Fruit fly (Drosophila melanogaster): ENCODE data around the gene Gbeta5.
A peak's percentile ranks its signal among the peaks of the same experiment; 100 is the strongest.

Gene Gbeta5

DNA sequence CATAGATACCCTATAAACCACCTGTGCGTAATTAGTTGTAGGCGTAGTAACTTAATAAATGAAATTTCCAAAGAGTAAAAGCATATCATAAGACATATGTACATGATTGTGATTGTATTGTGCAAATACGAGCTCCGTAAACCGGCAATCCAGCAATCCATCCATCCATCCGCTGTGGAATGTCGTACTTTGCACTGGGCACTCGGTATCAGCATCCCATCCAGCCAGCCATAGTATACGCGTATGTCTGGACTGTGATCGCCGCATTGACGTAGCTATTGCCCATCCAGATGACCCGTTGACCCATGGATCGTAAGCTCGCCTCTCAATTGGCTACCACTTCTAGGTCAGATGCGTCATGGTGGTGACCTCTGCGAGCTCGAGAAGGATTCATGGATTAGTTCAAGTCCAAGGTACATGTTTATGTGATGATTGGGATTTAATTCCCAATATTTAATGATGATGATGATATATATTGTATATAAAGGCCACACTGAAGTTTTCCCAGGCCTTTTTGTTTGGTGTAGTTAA is 6.9 kb upstream of the Gbeta5 start:
- no peak for TF ChIP-seq bab1 (GFP tag; optimal IDR thresholded peaks at IDR 0.05)
- TF ChIP-seq tj (GFP tag; optimal IDR thresholded peaks at IDR 0.05), result no peak
- TF ChIP-seq CG5204 (GFP tag; optimal IDR thresholded peaks at IDR 0.05), result no peak
- no peak for TF ChIP-seq Clk (GFP tag; optimal IDR thresholded peaks at IDR 0.05)
- TF ChIP-seq CG1620 (GFP tag; optimal IDR thresholded peaks at IDR 0.05), result no peak
- TF ChIP-seq CG14711 (tag; optimal IDR thresholded peaks at IDR 0.05), result no peak
- no peak for TF ChIP-seq ovo (GFP tag; optimal IDR thresholded peaks at IDR 0.05)

DNA sequence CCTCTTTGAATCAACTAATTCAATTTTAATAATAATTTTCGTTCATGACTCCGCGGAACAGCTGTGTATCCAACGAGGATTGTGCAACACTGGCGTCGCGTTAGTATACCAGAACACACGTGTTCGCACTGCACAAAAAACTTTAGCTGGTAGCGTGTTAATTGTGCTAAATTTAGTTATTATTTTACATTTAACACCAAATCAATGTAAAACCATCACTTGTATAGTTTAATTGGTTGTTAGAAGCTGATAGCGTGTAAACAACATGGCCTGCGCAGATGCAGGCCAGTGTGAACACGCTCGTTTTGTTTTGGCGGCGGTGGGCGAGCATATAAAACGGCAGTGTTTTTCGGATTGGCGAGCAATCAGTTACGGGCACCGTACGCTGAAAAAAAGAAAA is 5.2 kb upstream of the Gbeta5 start, which contains the start of the genes Traf6 and GIIIspla2:
Traf6 (minus strand) TSS at position 93 of the 400 bp plus-strand sequence.
GIIIspla2 (plus strand) TSS at position 335 of the 400 bp plus-strand sequence.
- no peak for TF ChIP-seq kay (GFP tag; ENCODE audit: borderline replicate concordance)
- TF ChIP-seq ovo (GFP tag; optimal IDR thresholded peaks at IDR 0.05), result peak; percentile 81
- peak; percentile 74 for TF ChIP-seq CG7045 (GFP tag; optimal IDR thresholded peaks at IDR 0.05)
- peak; percentile 66 for TF ChIP-seq CG12768 (GFP tag; optimal IDR thresholded peaks at IDR 0.05)
- TF ChIP-seq Clk (GFP tag; optimal IDR thresholded peaks at IDR 0.05), result peak; percentile 54
- TF ChIP-seq cic (GFP tag; optimal IDR thresholded peaks at IDR 0.05), result peak; percentile 51
- TF ChIP-seq CG7101 (tag; optimal IDR thresholded peaks at IDR 0.05), result peak; percentile 90
- TF ChIP-seq toe (GFP tag; optimal IDR thresholded peaks at IDR 0.05), result peak; percentile 73
- peak; percentile 71 for TF ChIP-seq tj (GFP tag; optimal IDR thresholded peaks at IDR 0.05)
- peak; percentile 81 for TF ChIP-seq pad (GFP tag; optimal IDR thresholded peaks at IDR 0.05)
- peak; percentile 76 for TF ChIP-seq CG5204 (GFP tag; optimal IDR thresholded peaks at IDR 0.05)
- TF ChIP-seq bab1 (GFP tag; optimal IDR thresholded peaks at IDR 0.05), result peak; percentile 78
- TF ChIP-seq CG33017 (tag; optimal IDR thresholded peaks at IDR 0.05), result peak; percentile 76
- peak; percentile 68 for TF ChIP-seq Crg-1 (GFP tag; optimal IDR thresholded peaks at IDR 0.05)
- peak; percentile 87 for TF ChIP-seq CG11617 (GFP tag; optimal IDR thresholded peaks at IDR 0.05)
- peak; percentile 80 for TF ChIP-seq CG14711 (tag; optimal IDR thresholded peaks at IDR 0.05)
- TF ChIP-seq cnc (optimal IDR thresholded peaks at IDR 0.05), result no peak
- peak; percentile 92 for TF ChIP-seq Mnt (GFP tag; optimal IDR thresholded peaks at IDR 0.05)
- TF ChIP-seq Hr96 (GFP tag; optimal IDR thresholded peaks at IDR 0.05), result no peak
- peak; percentile 87 for TF ChIP-seq CG1620 (GFP tag; optimal IDR thresholded peaks at IDR 0.05)

DNA sequence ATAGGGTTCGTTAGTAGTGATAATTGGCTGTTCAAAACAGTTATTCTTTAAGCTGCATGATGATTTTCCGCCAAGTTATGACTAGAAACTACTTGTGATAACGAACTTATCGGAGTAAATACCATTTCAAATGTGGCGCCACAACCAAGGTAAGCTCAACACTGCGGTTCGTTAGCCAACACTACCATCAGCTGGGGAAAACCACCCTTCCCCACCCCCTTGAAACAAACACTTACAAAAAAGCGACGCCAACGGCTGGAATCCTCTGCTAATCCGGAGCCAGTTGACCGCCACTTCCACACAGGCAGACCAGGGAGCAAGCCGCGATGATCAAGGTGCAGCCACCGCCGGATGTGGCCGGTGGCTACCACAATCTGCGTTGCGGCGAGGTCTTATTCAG is 643 bp upstream of the Gbeta5 start, which contains the start of gene CG18262:
CG18262 (plus strand) TSS at position 231 of the 400 bp plus-strand sequence.
- TF ChIP-seq CG7101 (tag; optimal IDR thresholded peaks at IDR 0.05), result peak; percentile 45
- no peak for TF ChIP-seq kay (GFP tag; ENCODE audit: borderline replicate concordance)
- TF ChIP-seq CG12768 (GFP tag; optimal IDR thresholded peaks at IDR 0.05), result peak; percentile 11
- TF ChIP-seq cic (GFP tag; optimal IDR thresholded peaks at IDR 0.05), result no peak
- TF ChIP-seq Crg-1 (GFP tag; optimal IDR thresholded peaks at IDR 0.05), result peak; percentile 48
- peak; percentile 25 for TF ChIP-seq Mnt (GFP tag; optimal IDR thresholded peaks at IDR 0.05)
- no peak for TF ChIP-seq CG33017 (tag; optimal IDR thresholded peaks at IDR 0.05)
- no peak for TF ChIP-seq CG5204 (GFP tag; optimal IDR thresholded peaks at IDR 0.05)
- TF ChIP-seq Clk (GFP tag; optimal IDR thresholded peaks at IDR 0.05), result no peak
- TF ChIP-seq Hr96 (GFP tag; optimal IDR thresholded peaks at IDR 0.05), result no peak
- peak; percentile 56 for TF ChIP-seq pad (GFP tag; optimal IDR thresholded peaks at IDR 0.05)
- peak; percentile 54 for TF ChIP-seq CG1620 (GFP tag; optimal IDR thresholded peaks at IDR 0.05)
- no peak for TF ChIP-seq tj (GFP tag; optimal IDR thresholded peaks at IDR 0.05)
- no peak for TF ChIP-seq CG11617 (GFP tag; optimal IDR thresholded peaks at IDR 0.05)
- TF ChIP-seq ovo (GFP tag; optimal IDR thresholded peaks at IDR 0.05), result no peak
- TF ChIP-seq CG14711 (tag; optimal IDR thresholded peaks at IDR 0.05), result no peak
- peak; percentile 21 for TF ChIP-seq bab1 (GFP tag; optimal IDR thresholded peaks at IDR 0.05)
- TF ChIP-seq toe (GFP tag; optimal IDR thresholded peaks at IDR 0.05), result no peak
- no peak for TF ChIP-seq cnc (optimal IDR thresholded peaks at IDR 0.05)
- TF ChIP-seq CG7045 (GFP tag; optimal IDR thresholded peaks at IDR 0.05), result no peak

DNA sequence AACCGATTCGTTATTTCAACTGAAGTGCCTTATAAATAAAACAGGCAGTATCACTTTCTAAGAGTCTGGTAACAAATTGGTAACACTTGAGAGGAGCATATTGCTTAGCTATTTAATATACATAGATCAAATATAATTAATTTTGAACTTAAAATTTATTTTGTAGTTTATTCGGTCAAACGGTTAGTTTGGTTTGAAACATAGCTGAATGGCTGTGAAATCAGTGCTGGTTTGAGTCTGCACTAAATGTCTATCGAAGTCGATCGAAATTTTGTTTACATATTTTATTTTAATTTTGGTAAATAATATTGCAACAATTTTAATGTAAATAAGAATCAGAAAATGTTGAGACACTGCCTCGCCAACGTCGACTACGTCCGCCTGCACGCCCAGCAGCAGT is 3.5 kb downstream of the Gbeta5 start, which contains the start of gene CG10959:
CG10959 (plus strand) TSS at position 228 of the 400 bp plus-strand sequence.
- TF ChIP-seq Hr96 (GFP tag; optimal IDR thresholded peaks at IDR 0.05) (no peak), Clk (GFP tag; optimal IDR thresholded peaks at IDR 0.05) (no peak), Mnt (GFP tag; optimal IDR thresholded peaks at IDR 0.05) (no peak), bab1 (GFP tag; optimal IDR thresholded peaks at IDR 0.05) (no peak)

DNA sequence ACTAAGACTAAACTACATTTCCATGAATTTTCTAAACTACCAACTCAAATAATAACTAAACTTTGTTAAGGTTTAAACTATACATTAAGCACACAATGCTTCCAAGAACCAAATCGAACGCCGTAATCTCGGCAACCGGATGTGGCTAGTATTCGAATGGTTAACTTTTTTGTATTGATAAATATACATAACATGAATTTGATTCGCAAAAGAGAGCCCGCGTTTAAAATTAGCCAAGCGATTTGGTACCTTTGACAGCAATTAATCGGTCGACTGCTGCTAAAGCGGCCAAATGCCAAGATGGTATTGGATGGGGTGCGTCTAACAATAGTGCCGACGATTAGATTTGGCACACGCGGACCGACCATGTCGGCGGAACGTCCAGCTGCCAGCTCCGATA is 4.4 kb downstream of the Gbeta5 start, which contains the start of gene CG15336:
CG15336 (plus strand) TSS at position 301 of the 400 bp plus-strand sequence.
- TF ChIP-seq kay (GFP tag; ENCODE audit: borderline replicate concordance), result no peak

- TF ChIP-seq ovo (GFP tag; optimal IDR thresholded peaks at IDR 0.05), result no peak
- peak; percentile 57 for TF ChIP-seq CG11617 (GFP tag; optimal IDR thresholded peaks at IDR 0.05)
- peak; percentile 43 for TF ChIP-seq tj (GFP tag; optimal IDR thresholded peaks at IDR 0.05)
- no peak for TF ChIP-seq CG33017 (tag; optimal IDR thresholded peaks at IDR 0.05)
- no peak for TF ChIP-seq Hr96 (GFP tag; optimal IDR thresholded peaks at IDR 0.05)
- TF ChIP-seq cnc (optimal IDR thresholded peaks at IDR 0.05), result no peak
- TF ChIP-seq CG1620 (GFP tag; optimal IDR thresholded peaks at IDR 0.05), result peak; percentile 44
- TF ChIP-seq CG7101 (tag; optimal IDR thresholded peaks at IDR 0.05), result peak; percentile 61
- peak; percentile 77 for TF ChIP-seq bab1 (GFP tag; optimal IDR thresholded peaks at IDR 0.05)
- no peak for TF ChIP-seq kay (GFP tag; ENCODE audit: borderline replicate concordance)
- TF ChIP-seq toe (GFP tag; optimal IDR thresholded peaks at IDR 0.05), result no peak
- TF ChIP-seq CG5204 (GFP tag; optimal IDR thresholded peaks at IDR 0.05), result no peak
- TF ChIP-seq CG7045 (GFP tag; optimal IDR thresholded peaks at IDR 0.05), result no peak
- no peak for TF ChIP-seq cic (GFP tag; optimal IDR thresholded peaks at IDR 0.05)
- TF ChIP-seq Mnt (GFP tag; optimal IDR thresholded peaks at IDR 0.05), result peak; percentile 73
- TF ChIP-seq Clk (GFP tag; optimal IDR thresholded peaks at IDR 0.05), result no peak
- TF ChIP-seq Crg-1 (GFP tag; optimal IDR thresholded peaks at IDR 0.05), result peak; percentile 22
- TF ChIP-seq pad (GFP tag; optimal IDR thresholded peaks at IDR 0.05), result peak; percentile 13
- TF ChIP-seq CG14711 (tag; optimal IDR thresholded peaks at IDR 0.05), result peak; percentile 66
- TF ChIP-seq CG12768 (GFP tag; optimal IDR thresholded peaks at IDR 0.05), result no peak
Measured at dm6 chrX:8145501-8146157, 6.4 kb downstream of the Gbeta5 start, which contains the start of the genes alpha-PheRS and CG2129. alpha-PheRS (minus strand) TSS chrX:8145602. CG2129 (plus strand) TSS chrX:8145839.
